Worm (Caenorhabditis elegans): ENCODE data around the gene C49F8.1.

- TF ChIP-seq fos-1 (tag; optimal IDR thresholded peaks at IDR 0.05) (no peak), lir-3 (tag; optimal IDR thresholded peaks at IDR 0.05) (no peak), ces-1 (GFP tag; optimal IDR thresholded peaks at IDR 0.05) (no peak), nhr-111 (GFP tag; optimal IDR thresholded peaks at IDR 0.05) (no peak), T20F7.1 (GFP tag; optimal IDR thresholded peaks at IDR 0.05) (no peak), nhr-48 (tag; optimal IDR thresholded peaks at IDR 0.05) (no peak), T26A8.4 (GFP tag; IDR thresholded peaks at IDR 0.05) (no peak), arid-1 (GFP tag; conservative IDR thresholded peaks at IDR 0.05) (no peak)
These were observed 14.3 kb upstream of the C49F8.1 start for ce11 chrX:13379072-13379471.

All from whole organism, L4 larva.